Worm (Caenorhabditis elegans) whole organism, midembryonic: ENCODE data around the gene ZK637.14.

ENCODE experiments used
- T22C8.4 ChIP-seq: fragments of 200-800 bp; sonication (Bioruptor generic); IDR thresholded peaks from 2 replicates; pipeline ENCODE4 v1.3.6; 2022; ENCODE audit warnings: missing genetic modification characterization, missing compliant biosample characterization
- cog-1 ChIP-seq: sonication (generic microtip); optimal IDR thresholded peaks from 2 replicates; lab custom pipeline; 2016; ENCODE audit warnings: missing genetic modification characterization, missing compliant biosample characterization
- flt-1 ChIP-seq: fragments of 200-800 bp; sonication (Bioruptor generic); IDR thresholded peaks from 2 replicates; pipeline ENCODE4 v1.3.6; 2022; ENCODE audit warnings: missing genetic modification characterization, missing compliant biosample characterization
- klf-2 ChIP-seq: fragments of 200-800 bp; sonication (Bioruptor generic); conservative IDR thresholded peaks from 2 replicates; pipeline ENCODE4 v1.3.6; 2022; ENCODE audit warnings: missing genetic modification reagents, missing genetic modification characterization, missing compliant biosample characterization
- med-1 ChIP-seq: sonication (generic microtip); optimal IDR thresholded peaks from 2 replicates; lab custom pipeline; 2017; ENCODE audit warnings: missing genetic modification characterization, mild to moderate bottlenecking, missing compliant biosample characterization, antibody characterized with exemption, missing genetic modification reagents; ENCODE audit not compliant: insufficient read depth
- ref-1 ChIP-seq: fragments of 200-800 bp; sonication (Bioruptor generic); conservative IDR thresholded peaks from 2 replicates; pipeline ENCODE4 v1.3.6; 2022; ENCODE audit warnings: missing genetic modification reagents, missing genetic modification characterization, missing compliant biosample characterization
- tab-1 ChIP-seq: fragments of 200-800 bp; sonication (Bioruptor generic); IDR thresholded peaks from 2 replicates; pipeline ENCODE4 v1.3.6; 2022; ENCODE audit warnings: missing genetic modification characterization, missing compliant biosample characterization
- ztf-23 ChIP-seq: fragments of 200-800 bp; sonication (Bioruptor generic); IDR thresholded peaks from 2 replicates; pipeline ENCODE4 v1.3.6; 2022; ENCODE audit warnings: missing genetic modification reagents, missing genetic modification characterization, missing compliant biosample characterization
- ztf-29 ChIP-seq: fragments of 200-800 bp; sonication (Bioruptor generic); IDR thresholded peaks from 2 replicates; pipeline ENCODE4 v1.3.6; 2022; ENCODE audit warnings: missing genetic modification reagents, missing genetic modification characterization, missing compliant biosample characterization

The ZK637.14 gene

DNA sequence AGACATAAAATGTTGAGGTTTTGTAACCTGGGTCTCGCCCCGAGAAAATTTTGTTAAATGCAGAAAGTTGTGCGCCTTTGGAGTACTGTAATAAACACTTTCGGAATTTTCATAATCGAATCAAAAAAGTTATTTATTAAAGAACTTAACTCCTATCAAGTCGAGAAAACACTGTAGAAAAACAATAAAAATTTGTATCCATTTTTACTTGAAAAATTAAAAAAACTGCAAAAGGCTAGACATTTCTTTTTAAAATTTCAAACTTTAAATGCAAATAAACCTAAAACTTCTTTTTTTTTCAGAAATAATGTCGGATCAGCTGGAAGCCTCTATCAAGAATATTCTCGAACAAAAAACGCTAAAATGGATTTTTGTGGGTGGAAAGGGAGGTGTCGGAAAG, 5.8 kb upstream of the ZK637.14 start, which contains the start of gene asna-1:
TSS of gene asna-1 (plus strand) at position 301 of the 400 bp plus-strand sequence.
- TF ChIP-seq klf-2 (GFP tag; lab: Robert Waterston, UW) (no peak), tab-1 (GFP tag; lab: Robert Waterston, UW) (no peak), med-1 (GFP tag; lab: Kevin White, UChicago) (no peak), ref-1 (GFP tag; lab: Robert Waterston, UW) (no peak), ztf-23 (no peak), ztf-29 (GFP tag; lab: Robert Waterston, UW) (no peak), cog-1 (no peak), flt-1 (GFP tag; lab: Robert Waterston, UW) (no peak), T22C8.4 (no peak)

DNA sequence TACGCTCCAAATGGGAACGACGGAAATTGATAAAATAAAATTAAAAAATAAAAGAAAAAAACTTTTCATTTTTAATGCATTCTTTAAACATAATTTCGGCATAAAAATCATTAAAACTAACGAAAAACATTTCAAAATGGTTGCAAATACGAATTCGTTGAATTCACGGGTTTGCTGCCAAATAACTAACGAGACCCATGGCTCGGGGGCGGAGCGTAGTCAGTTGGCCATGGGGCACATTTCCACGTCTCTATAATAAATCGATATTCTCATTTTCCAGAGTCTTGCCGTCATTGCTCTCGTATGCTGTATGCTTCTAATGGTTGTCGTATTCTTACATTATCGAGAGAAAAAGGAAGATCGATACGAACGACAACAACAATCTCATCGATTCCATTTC, 4.5 kb upstream of the ZK637.14 start, which contains the start of gene ZK637.4:
TSS of gene ZK637.4 (plus strand) at position 301 of the 400 bp plus-strand sequence.
- TF ChIP-seq klf-2 (GFP tag; lab: Robert Waterston, UW) (no peak), T22C8.4 (no peak), flt-1 (GFP tag; lab: Robert Waterston, UW) (no peak), med-1 (GFP tag; lab: Kevin White, UChicago) (no peak), cog-1 (no peak), ztf-23 (no peak)

DNA sequence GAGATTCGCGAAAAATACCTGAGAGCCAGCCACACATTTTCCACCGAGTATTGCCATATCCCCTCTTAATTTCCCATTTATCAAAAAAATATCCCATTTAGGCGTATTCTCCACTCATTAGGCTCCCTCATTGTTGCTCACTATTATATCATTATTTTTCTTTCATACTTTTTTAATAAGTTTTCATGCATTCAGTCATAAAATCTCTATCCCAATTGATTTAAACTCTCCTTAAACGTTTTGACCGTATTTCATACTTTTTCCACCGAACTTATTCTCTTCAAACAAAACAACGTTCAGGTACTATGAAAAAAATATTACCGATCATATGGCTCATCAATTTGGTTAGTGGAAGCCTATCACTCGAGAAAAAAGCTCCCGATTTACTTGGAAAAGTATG, 975 bp upstream of the ZK637.14 start, which contains the start of gene lnkn-1:
TSS of gene lnkn-1 (plus strand) at position 301 of the 400 bp plus-strand sequence.
- no peak for TF ChIP-seq tab-1 (GFP tag; lab: Robert Waterston, UW)

DNA sequence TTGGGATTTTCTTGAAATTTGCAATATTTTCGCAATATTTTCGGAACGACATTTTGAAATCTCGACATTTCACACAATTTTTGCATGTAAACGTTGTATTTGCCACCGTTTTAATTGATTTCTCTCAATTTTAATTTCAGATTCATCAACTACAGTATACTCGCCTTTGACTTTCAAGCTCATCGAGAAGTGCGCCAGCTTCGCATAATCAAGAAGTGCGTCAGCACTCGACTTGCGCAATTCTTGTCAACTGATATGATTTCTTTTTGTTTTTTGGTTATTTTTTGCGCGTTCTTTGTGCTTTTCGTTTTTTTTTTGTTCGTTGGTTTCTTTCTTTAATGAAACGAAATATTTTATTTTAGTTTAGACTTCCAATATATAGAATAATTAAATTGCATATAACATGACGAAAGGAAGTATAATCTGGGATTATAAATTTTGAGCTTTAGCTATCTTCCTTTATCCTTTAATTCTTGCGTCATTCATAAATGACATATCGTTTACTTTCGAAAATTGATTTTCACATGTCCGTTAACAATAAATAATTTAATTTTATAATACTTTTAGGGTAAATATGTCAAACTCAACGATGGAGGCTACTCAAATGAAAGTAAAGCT, 1.7 kb downstream of the ZK637.14 start, which contains the start of gene famh-136:
TSS of gene famh-136 (plus strand) at position 568 of the 618 bp plus-strand sequence.
- TF ChIP-seq klf-2 (GFP tag; lab: Robert Waterston, UW) = no peak
- TF ChIP-seq med-1 (GFP tag; lab: Kevin White, UChicago) = peak; percentile 33
- TF ChIP-seq flt-1 (GFP tag; lab: Robert Waterston, UW) = peak; percentile 58
- TF ChIP-seq cog-1 = peak; percentile 49
- peak; percentile 86 for TF ChIP-seq ztf-23
- TF ChIP-seq T22C8.4 = no peak

DNA sequence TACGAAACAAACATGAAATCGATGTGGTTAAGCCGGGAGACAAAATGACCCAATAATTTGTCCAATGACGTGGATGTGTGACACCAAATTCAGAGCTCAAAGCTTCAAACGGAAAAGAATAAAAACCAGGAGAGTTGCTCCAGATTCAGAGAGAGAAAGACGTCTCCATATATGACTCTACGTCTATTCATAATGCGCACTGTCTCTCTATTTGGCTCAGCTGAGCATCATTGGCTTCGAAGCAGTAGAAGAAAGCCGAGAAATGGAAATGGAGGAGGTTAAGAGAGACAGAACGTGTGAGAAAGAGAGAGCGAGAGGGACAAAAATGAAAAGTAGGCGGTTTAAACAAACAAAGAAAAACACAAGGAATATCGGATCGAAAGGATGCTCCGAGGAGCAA, 2.6 kb downstream of the ZK637.14 start:
- no peak for TF ChIP-seq ztf-29 (GFP tag; lab: Robert Waterston, UW)
- no peak for TF ChIP-seq flt-1 (GFP tag; lab: Robert Waterston, UW)
- TF ChIP-seq klf-2 (GFP tag; lab: Robert Waterston, UW) = no peak
- no peak for TF ChIP-seq ztf-23
- TF ChIP-seq tab-1 (GFP tag; lab: Robert Waterston, UW) = no peak
- no peak for TF ChIP-seq med-1 (GFP tag; lab: Kevin White, UChicago)
- TF ChIP-seq ref-1 (GFP tag; lab: Robert Waterston, UW) = no peak
- TF ChIP-seq T22C8.4 = no peak
- TF ChIP-seq cog-1 = no peak

DNA sequence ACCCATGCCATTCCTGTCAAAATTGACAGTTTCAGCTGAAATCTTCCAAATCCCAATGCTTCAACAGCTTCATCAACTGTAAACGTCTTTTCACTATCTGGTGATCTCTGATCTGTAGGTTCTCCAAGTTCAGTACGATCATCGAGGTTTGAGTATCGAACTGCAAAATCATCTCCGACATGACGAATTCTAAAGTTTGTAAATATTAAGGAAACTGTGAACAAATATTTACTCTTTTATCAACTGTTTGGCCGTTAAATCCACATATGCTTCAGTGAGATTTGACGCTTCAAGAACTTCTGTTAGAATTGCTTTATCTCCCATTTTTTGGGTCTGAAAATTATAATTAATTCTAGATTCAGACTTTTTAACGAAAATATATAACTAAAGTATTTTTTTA, 3.8 kb downstream of the ZK637.14 start, which contains the start of gene svop-1:
TSS of gene svop-1 (minus strand) at position 339 of the 400 bp plus-strand sequence.
- TF ChIP-seq cog-1 = no peak
- TF ChIP-seq ztf-23 = no peak
- no peak for TF ChIP-seq med-1 (GFP tag; lab: Kevin White, UChicago)
- TF ChIP-seq ztf-29 (GFP tag; lab: Robert Waterston, UW) = no peak

DNA sequence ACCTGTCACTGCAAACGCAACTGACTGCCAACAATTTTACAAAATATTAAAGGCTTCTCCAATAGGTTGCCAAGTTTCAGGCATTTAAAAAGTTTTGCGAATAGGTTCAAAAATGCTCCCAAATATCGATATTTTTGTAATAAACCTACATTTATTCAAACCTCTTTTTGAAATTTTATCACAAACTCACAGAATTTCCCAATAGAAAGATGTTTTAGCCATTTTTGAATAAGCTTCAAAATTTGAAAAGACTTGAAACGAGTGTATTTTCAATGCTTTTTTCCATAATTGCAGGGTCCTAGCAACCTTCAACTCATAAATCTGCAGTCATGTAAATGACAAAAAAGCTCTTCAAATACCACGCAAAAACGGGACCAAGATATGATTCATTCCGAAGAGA, 6.6 kb downstream of the ZK637.14 start:
- no peak for TF ChIP-seq cog-1
- TF ChIP-seq flt-1 (GFP tag; lab: Robert Waterston, UW) = no peak
- TF ChIP-seq ztf-23 = no peak
- TF ChIP-seq ztf-29 (GFP tag; lab: Robert Waterston, UW) = no peak
- no peak for TF ChIP-seq med-1 (GFP tag; lab: Kevin White, UChicago)
- TF ChIP-seq T22C8.4 = no peak
- no peak for TF ChIP-seq ref-1 (GFP tag; lab: Robert Waterston, UW)
- no peak for TF ChIP-seq klf-2 (GFP tag; lab: Robert Waterston, UW)
- no peak for TF ChIP-seq tab-1 (GFP tag; lab: Robert Waterston, UW)

DNA sequence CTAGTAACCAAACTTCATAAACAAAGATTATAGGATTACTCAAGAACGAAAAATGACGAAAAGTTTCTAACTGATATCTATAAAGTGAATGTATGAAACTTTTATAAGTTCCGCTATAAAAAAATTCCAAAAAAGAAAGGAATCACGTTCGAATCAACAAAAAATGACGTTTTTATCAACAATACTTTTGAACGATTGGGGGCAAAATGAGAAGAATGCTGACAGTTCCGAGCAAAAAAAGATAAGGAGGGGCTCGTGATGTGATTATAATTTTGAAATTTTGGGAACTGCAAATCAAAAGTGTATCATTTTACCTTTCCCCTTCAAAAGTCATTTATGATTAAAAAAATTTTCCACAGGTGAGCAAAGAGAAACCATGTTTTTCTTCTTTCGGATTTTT, 10.0 kb downstream of the ZK637.14 start:
- no peak for TF ChIP-seq klf-2 (GFP tag; lab: Robert Waterston, UW)
- no peak for TF ChIP-seq med-1 (GFP tag; lab: Kevin White, UChicago)
- TF ChIP-seq cog-1 = no peak
- no peak for TF ChIP-seq flt-1 (GFP tag; lab: Robert Waterston, UW)
- TF ChIP-seq ztf-29 (GFP tag; lab: Robert Waterston, UW) = no peak
- no peak for TF ChIP-seq ztf-23
- no peak for TF ChIP-seq ref-1 (GFP tag; lab: Robert Waterston, UW)
- no peak for TF ChIP-seq T22C8.4

DNA sequence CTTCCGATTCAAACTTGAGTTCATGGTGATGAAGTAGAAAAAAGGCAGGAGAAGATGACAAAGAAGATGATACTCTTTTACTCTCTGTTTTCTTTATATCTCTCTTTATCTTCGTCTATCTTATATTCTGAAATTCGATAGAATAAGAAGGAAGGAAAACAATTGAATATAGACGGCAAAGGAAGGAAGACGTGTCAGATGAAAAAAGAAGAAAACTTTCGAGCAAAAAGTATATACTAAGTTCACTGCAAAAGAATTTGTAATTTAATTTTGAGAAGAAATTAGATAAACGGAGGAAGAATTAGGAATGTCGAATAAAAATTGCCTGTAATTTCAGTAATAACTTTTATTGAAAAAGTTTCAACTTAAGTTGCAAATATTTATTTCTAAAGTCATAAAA, 12.0 kb downstream of the ZK637.14 start, which contains the start of gene K01F9.2:
TSS of gene K01F9.2 (minus strand) at position 127 of the 400 bp plus-strand sequence.
- TF ChIP-seq ztf-29 (GFP tag; lab: Robert Waterston, UW) (no peak), flt-1 (GFP tag; lab: Robert Waterston, UW) (no peak), med-1 (GFP tag; lab: Kevin White, UChicago) (no peak), T22C8.4 (no peak), klf-2 (GFP tag; lab: Robert Waterston, UW) (no peak), cog-1 (no peak), ref-1 (GFP tag; lab: Robert Waterston, UW) (no peak)

DNA sequence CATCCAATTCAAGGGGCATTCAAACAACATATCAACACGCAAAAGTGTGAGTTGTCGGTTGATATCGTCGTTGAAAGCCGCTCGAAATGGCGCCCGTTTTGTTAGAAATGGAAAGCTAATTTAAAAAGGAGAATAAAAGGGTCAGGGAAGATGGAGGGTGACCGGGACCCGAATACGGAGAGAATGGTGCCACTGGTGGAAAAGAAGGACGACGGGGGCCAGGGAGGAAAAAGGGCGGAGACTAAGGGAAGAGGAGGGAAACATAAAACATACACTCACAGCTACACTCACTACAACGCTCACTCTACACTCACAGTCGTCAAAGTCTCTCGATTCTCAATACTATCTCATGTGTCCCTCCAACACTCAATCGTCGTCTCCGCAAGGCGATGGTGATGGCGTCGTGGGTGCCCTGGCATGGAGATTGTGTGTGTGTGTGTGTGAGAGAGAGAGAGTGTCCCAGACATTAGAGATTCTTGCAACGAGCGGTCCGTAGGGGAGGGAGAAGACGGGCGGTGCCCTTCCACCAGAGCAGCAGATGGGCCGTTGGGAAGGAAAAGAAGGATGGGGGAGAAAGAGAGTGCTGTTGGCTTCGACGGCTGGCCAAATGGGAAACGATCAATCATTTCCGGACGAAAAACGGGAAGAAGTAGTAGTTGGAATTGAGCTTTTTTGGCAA, 14.8 kb downstream of the ZK637.14 start:
- TF ChIP-seq tab-1 (GFP tag; lab: Robert Waterston, UW) = 0 out of 2 replicates have a peak, but pooled peaks have one; percentile 61
- TF ChIP-seq med-1 (GFP tag; lab: Kevin White, UChicago) = no peak
- TF ChIP-seq klf-2 (GFP tag; lab: Robert Waterston, UW) = no peak
- TF ChIP-seq ztf-29 (GFP tag; lab: Robert Waterston, UW) = no peak
- TF ChIP-seq cog-1 = peak; percentile 85
- peak; percentile 65; the same call in 1 of the 2 replicates for TF ChIP-seq flt-1 (GFP tag; lab: Robert Waterston, UW)
- TF ChIP-seq ztf-23 = peak; percentile 56; the same call in 1 of the 2 replicates
- TF ChIP-seq T22C8.4 = no peak
- TF ChIP-seq ref-1 (GFP tag; lab: Robert Waterston, UW) = no peak
